Worm (Caenorhabditis elegans) whole organism, mixed stage, embryonic: ENCODE data around the gene F35F10.6.

ENCODE experiments used
- ces-1 ChIP-seq: fragments of 150-350 bp; optimal IDR thresholded peaks from 2 replicates; lab custom pipeline; 2014; ENCODE audit warnings: missing biosample characterization, missing genetic modification reagents, missing genetic modification characterization
- cnd-1 ChIP-seq: fragments of 200-800 bp; sonication (Bioruptor generic); optimal IDR thresholded peaks from 2 replicates; lab custom pipeline; 2018; ENCODE audit warnings: mild to moderate bottlenecking, missing genetic modification characterization, missing compliant biosample characterization
- elt-1 ChIP-seq: sonication (generic microtip); optimal IDR thresholded peaks from 2 replicates; lab custom pipeline; 2017; ENCODE audit warnings: missing genetic modification characterization, mild to moderate bottlenecking, missing compliant biosample characterization, antibody characterized with exemption, moderate library complexity, borderline replicate concordance; ENCODE audit not compliant: insufficient read depth
- elt-3 ChIP-seq: fragments of 150-350 bp; optimal IDR thresholded peaks from 2 replicates; lab custom pipeline; 2014; ENCODE audit warnings: missing biosample characterization, missing genetic modification characterization
- lin-13 ChIP-seq: fragments of 150-350 bp; optimal IDR thresholded peaks from 2 replicates; lab custom pipeline; 2014; ENCODE audit warnings: missing biosample characterization, missing genetic modification characterization
- lsy-2 ChIP-seq: fragments of 150-350 bp; optimal IDR thresholded peaks from 2 replicates; lab custom pipeline; 2014; ENCODE audit warnings: missing biosample characterization, missing genetic modification characterization
- nhr-12 ChIP-seq: fragments of 150-350 bp; optimal IDR thresholded peaks from 2 replicates; lab custom pipeline; 2014; ENCODE audit warnings: missing biosample characterization, missing genetic modification characterization
- nhr-2 ChIP-seq: fragments of 150-350 bp; optimal IDR thresholded peaks from 2 replicates; lab custom pipeline; 2014; ENCODE audit warnings: missing biosample characterization, missing genetic modification characterization
- nhr-237 ChIP-seq: fragments of 150-350 bp; optimal IDR thresholded peaks from 2 replicates; lab custom pipeline; 2014; ENCODE audit warnings: missing biosample characterization, missing genetic modification characterization
- nhr-28 ChIP-seq: fragments of 150-350 bp; optimal IDR thresholded peaks from 2 replicates; lab custom pipeline; 2014; ENCODE audit warnings: missing biosample characterization, missing genetic modification characterization
- nhr-76 ChIP-seq: sonication (generic microtip); optimal IDR thresholded peaks from 2 replicates; lab custom pipeline; 2017; ENCODE audit warnings: missing biosample characterization, missing genetic modification characterization
- snpc-4 ChIP-seq: fragments of 150-350 bp; optimal IDR thresholded peaks from 2 replicates; lab custom pipeline; 2014; ENCODE audit warnings: missing biosample characterization, missing genetic modification characterization
- unc-62 ChIP-seq: fragments of 150-350 bp; optimal IDR thresholded peaks from 2 replicates; lab custom pipeline; 2014; ENCODE audit warnings: missing biosample characterization, missing genetic modification reagents, missing genetic modification characterization
- ztf-11 ChIP-seq: fragments of 150-350 bp; optimal IDR thresholded peaks from 2 replicates; lab custom pipeline; 2014; ENCODE audit warnings: missing biosample characterization, missing genetic modification characterization

DNA sequence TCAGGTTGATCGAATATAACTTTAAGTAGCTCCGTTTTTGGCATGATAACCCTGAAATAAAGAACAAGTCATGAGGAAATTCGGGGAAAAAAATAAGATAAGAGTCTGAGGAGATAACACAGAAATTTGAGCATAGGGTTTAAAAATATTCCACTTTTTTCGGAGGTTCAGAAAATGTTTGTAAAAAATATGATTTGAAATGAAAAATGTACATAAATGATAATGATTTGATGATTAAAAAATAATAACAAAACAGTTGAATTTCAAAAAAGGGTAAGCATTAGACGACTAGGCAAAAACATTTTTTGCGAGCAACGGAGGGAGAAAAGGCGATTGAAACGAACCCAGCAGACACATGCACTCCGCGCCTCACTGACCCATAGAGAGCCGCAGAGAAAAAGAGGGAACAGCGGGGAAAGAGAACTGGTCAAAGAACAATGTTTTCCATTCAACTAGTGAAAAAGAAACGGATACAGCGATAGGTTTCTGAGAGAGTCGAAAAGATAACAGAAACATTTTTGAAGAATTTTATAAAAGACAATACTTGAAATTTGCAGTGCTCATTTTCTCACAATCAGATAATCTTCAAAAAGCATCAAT lies 23.0 kb upstream of the F35F10.6 start, which contains the start of gene arrd-18:
- TF ChIP-seq snpc-4 (no peak), ztf-11 (tag; lab: Kevin White, UChicago) (no peak), unc-62 (GFP tag; lab: Kevin White, UChicago) (no peak), nhr-2 (tag; lab: Kevin White, UChicago) (no peak), elt-3 (tag; lab: Kevin White, UChicago) (no peak), elt-1 (no peak), lsy-2 (tag; lab: Kevin White, UChicago) (no peak), lin-13 (tag; lab: Kevin White, UChicago) (no peak), nhr-12 (tag; lab: Kevin White, UChicago) (no peak), cnd-1 (no peak), nhr-76 (tag; lab: Kevin White, UChicago) (no peak), nhr-28 (no peak), ces-1 (GFP tag; lab: Kevin White, UChicago) (peak; percentile 10), nhr-237 (tag; lab: Kevin White, UChicago) (no peak)
